Fruit fly (Drosophila melanogaster) whole organism: ENCODE measurements around the gene CG4770.

ENCODE experiments used
- CG8478 ChIP-seq: fragments of >200 bp; optimal IDR thresholded peaks from 2 replicates; lab custom pipeline; 2018; ENCODE audit warnings: inconsistent platforms
- Dll ChIP-seq: fragments of >200 bp; optimal IDR thresholded peaks from 2 replicates; lab custom pipeline; 2017
- EcR ChIP-seq, 2 experiments: fragments of >200 bp; optimal IDR thresholded peaks; 2 replicates each; lab custom pipeline; 2017; ENCODE audit warnings: missing biosample characterization in 2 of 2, missing genetic modification characterization in 2 of 2, missing genetic modification reagents in 2 of 2
- pan ChIP-seq: fragments of >200 bp; optimal IDR thresholded peaks from 2 replicates; lab custom pipeline; 2017
- psq ChIP-seq: fragments of >200 bp; optimal IDR thresholded peaks from 2 replicates; lab custom pipeline; 2017
- usp ChIP-seq: fragments of >200 bp; optimal IDR thresholded peaks from 2 replicates; lab custom pipeline; 2017; ENCODE audit warnings: missing biosample characterization, missing genetic modification characterization, mixed read lengths

Gene CG4770

DNA sequence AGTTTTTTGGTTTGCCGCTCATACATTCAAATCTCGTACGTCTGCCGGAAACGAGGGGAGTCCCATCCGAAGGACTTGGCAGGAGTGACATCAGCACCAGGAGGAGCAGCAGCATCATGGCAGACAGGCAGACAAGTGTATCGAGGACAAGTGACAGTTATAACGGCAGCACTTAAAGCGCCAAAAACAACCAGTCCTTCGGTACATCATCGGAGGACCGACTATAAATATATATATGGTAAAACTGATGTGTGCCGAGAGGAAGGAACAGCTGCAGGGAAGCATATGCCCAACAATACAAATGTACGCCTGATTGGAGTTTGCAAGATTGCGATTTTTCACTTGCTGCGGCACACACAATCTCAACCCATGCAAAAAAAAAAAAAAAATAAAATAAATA lies 50.4 kb downstream of the CG4770 start:
- TF ChIP-seq pan (lab: Kevin White, UChicago) (no peak), CG8478 (no peak), EcR (GFP tag; optimal IDR thresholded peaks at IDR 0.05; lab: Kevin White, UChicago) (no peak), psq (lab: Kevin White, UChicago) (no peak), Dll (lab: Kevin White, UChicago) (no peak), usp (GFP tag; lab: Kevin White, UChicago) (no peak)
